Worm (Caenorhabditis elegans): Measurements from ENCODE around the gene clec-143.
"Not testable (repeated sequence)": the region's sequence is repeated elsewhere in the genome, so short reads cannot be mapped to it uniquely, and the experiment has no call there.

clec-143 gene

ce11 chrII:10442846-10443245, 27.3 kb downstream of the clec-143 start, which contains the start of gene ZK673.1:
ZK673.1 (plus strand) TSS chrII:10443146.
- TF ChIP-seq W03F9.2, dao-5, him-1 (tag; optimal IDR thresholded peaks at IDR 0.05): not testable (repeated sequence)

DNA sequence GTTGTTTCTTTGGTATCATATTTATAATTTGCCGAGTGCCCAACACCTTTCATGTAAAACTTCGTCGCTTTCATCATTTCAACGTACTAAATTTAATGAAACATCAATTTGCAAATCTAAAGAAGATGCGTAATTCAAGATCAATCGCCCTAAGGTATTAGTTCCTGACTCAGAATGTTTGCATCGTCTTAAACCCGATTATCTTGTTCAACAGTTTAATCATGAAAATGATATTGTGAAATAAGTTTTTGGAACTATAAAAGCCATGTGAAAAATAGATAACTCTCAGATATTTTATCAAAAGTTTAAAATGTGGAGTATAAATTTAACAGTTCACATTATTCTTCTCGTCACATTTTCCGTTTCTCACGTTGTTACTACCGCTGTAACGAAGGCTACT, 30.1 kb downstream of the clec-143 start, which contains the start of gene E04D5.4:
Gene E04D5.4 (plus strand): TSS at position 301 of the 400 bp plus-strand sequence.
- no peak for TF ChIP-seq W03F9.2 (tag; optimal IDR thresholded peaks at IDR 0.05)
- no peak for TF ChIP-seq dao-5 (tag; optimal IDR thresholded peaks at IDR 0.05)

DNA sequence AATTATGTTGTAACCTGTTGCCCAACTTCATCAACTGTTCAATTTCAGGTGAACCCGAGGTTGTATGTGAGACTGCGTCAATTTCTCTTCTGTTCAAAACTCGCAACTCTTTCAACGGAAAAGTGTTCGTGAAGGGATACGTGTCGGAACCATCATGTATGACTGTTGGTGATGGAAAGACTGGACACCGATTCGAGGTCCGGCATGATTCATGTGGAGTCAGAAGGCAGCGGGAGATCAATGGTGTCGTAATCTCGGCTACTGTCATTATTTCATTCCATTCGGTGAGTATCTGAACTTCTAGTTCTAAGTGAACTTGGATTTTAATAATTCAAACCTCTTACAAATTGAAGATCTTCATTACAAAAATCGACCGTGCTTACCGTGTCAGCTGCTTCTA, 32.3 kb downstream of the clec-143 start:
- TF ChIP-seq W03F9.2 (tag; optimal IDR thresholded peaks at IDR 0.05) (no peak), him-1 (tag; optimal IDR thresholded peaks at IDR 0.05) (no peak), dao-5 (tag; optimal IDR thresholded peaks at IDR 0.05) (no peak)

DNA sequence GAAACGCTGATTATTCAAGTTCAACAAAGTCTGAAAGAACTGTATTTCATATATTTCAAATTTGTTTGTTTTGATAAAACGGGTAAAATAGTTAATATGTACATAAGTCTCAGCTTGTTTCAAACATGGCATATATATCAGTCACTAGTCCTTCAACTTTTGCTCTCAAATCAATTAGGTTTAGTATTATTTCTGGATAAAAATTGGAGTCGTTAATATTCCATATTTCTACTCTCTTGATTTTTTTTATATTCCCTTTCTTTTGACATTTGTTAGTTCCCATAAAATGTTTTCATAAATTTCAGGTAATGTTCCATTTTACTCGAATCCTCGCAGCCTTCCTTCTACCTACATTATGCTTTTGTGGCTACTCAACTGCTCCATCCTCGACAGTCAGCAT, 34.3 kb downstream of the clec-143 start, which contains the start of gene cut-4:
Gene cut-4 (plus strand): TSS at position 301 of the 400 bp plus-strand sequence.
- TF ChIP-seq W03F9.2 (tag; optimal IDR thresholded peaks at IDR 0.05) (no peak), him-1 (tag; optimal IDR thresholded peaks at IDR 0.05) (no peak), dao-5 (tag; optimal IDR thresholded peaks at IDR 0.05) (no peak)

DNA sequence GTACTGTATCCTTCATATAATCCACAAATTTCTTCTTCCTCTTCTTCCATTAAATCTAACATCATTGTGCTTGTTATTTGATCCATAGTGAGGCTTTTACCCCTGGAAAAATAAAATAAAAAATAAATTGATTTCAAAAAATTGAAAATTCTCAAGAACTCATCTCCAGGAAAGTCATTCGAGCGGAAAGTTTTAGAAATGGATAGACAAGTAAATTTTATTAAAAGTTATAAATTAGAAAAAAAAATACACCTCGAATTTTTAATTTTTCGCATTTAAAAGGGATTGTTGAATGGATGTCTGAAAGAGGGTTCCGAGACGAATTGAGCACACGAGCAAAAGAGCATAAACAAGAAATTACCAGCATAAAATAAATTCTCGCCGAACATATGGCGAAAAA, 48.2 kb downstream of the clec-143 start, which contains the start of gene frpr-21:
Gene frpr-21 (minus strand): TSS at position 101 of the 400 bp plus-strand sequence.
- TF ChIP-seq dao-5 (tag; optimal IDR thresholded peaks at IDR 0.05): no peak
- no peak for TF ChIP-seq him-1 (tag; optimal IDR thresholded peaks at IDR 0.05)
- TF ChIP-seq W03F9.2 (tag; optimal IDR thresholded peaks at IDR 0.05): no peak

All from whole organism, L4/young adult.